Fruit fly (Drosophila melanogaster) whole organism, wandering third instar larva: ENCODE results near the gene CG43850.

ENCODE experiments used
- Dfd ChIP-seq: fragments of >200 bp; optimal IDR thresholded peaks from 2 replicates; lab custom pipeline; 2017; ENCODE audit warnings: missing biosample characterization, missing genetic modification characterization
- Dif ChIP-seq: fragments of 200-275, 200-300 bp; sonication (Bioruptor generic); optimal IDR thresholded peaks from 2 replicates; lab custom pipeline; 2018; ENCODE audit warnings: missing biosample characterization, missing genetic modification characterization; ENCODE audit not compliant: partially characterized antibody
- Jra ChIP-seq: sonication (Bioruptor generic); optimal IDR thresholded peaks from 2 replicates; lab custom pipeline; 2016; ENCODE audit warnings: missing biosample characterization, missing genetic modification characterization
- Mio ChIP-seq: sonication (Bioruptor generic); optimal IDR thresholded peaks from 2 replicates; lab custom pipeline; 2016; ENCODE audit warnings: missing biosample characterization, missing genetic modification characterization
- Myc ChIP-seq: fragments of >200 bp; optimal IDR thresholded peaks from 2 replicates; lab custom pipeline; 2017
- N ChIP-seq: fragments of >200 bp; optimal IDR thresholded peaks from 2 replicates; lab custom pipeline; 2018; ENCODE audit warnings: missing biosample characterization, missing external identifiers, missing genetic modification characterization
- br ChIP-seq: fragments of 200-800 bp; sonication (Bioruptor generic); optimal IDR thresholded peaks from 2 replicates; lab custom pipeline; 2016; ENCODE audit warnings: missing biosample characterization, missing genetic modification characterization
- fru ChIP-seq: fragments of 200-800 bp; sonication (Bioruptor generic); optimal IDR thresholded peaks from 3 replicates; lab custom pipeline; 2016; ENCODE audit warnings: missing biosample characterization, mild to moderate bottlenecking, missing genetic modification characterization
- jim ChIP-seq: fragments of 175-275, 200-325 bp; sonication (Bioruptor generic); optimal IDR thresholded peaks from 2 replicates; lab custom pipeline; 2016; ENCODE audit warnings: missing biosample characterization, mild to moderate bottlenecking, missing genetic modification characterization
- psq ChIP-seq: fragments of 200-800 bp; sonication (Bioruptor generic); optimal IDR thresholded peaks from 3 replicates; lab custom pipeline; 2017; ENCODE audit warnings: missing biosample characterization, mild to moderate bottlenecking, missing genetic modification characterization, moderate library complexity
- woc ChIP-seq: sonication (Bioruptor generic); optimal IDR thresholded peaks from 2 replicates; lab custom pipeline; 2016; ENCODE audit warnings: missing biosample characterization, mild to moderate bottlenecking, missing genetic modification characterization

- TF ChIP-seq psq (GFP tag; lab: Kevin White, UChicago) (peak; percentile 48), N (GFP tag; lab: Kevin White, UChicago) (no peak), woc (GFP tag; lab: Kevin White, UChicago) (peak; percentile 46), Jra (no peak), Dfd (no peak), br (GFP tag; lab: Kevin White, UChicago) (no peak), Myc (lab: Kevin White, UChicago) (peak; percentile 90), Mio (no peak), fru (GFP tag; lab: Kevin White, UChicago) (no peak), jim (GFP tag; lab: Kevin White, UChicago) (no peak), Dif (GFP tag; lab: Kevin White, UChicago) (no peak)
These were observed 49.0 kb upstream of the CG43850 start, which contains the start of the genes Nnp-1 and Grx3 for dm6 chr2L:13366109-13366747.
